Worm (Caenorhabditis elegans) whole organism, L4 larva: ENCODE results near the gene pes-4.
"Not testable (repeated sequence)": the region's sequence is repeated elsewhere in the genome, so short reads cannot be mapped to it uniquely, and the experiment has no call there.

ENCODE experiments used
- ceh-62 ChIP-seq: sonication (generic microtip); optimal IDR thresholded peaks from 2 replicates; lab custom pipeline; 2017; ENCODE audit warnings: missing biosample characterization, missing genetic modification characterization
- rbr-2 ChIP-seq: sonication (generic microtip); optimal IDR thresholded peaks from 2 replicates; lab custom pipeline; 2016; ENCODE audit warnings: missing genotype, missing genetic modification characterization, missing compliant biosample characterization

DNA sequence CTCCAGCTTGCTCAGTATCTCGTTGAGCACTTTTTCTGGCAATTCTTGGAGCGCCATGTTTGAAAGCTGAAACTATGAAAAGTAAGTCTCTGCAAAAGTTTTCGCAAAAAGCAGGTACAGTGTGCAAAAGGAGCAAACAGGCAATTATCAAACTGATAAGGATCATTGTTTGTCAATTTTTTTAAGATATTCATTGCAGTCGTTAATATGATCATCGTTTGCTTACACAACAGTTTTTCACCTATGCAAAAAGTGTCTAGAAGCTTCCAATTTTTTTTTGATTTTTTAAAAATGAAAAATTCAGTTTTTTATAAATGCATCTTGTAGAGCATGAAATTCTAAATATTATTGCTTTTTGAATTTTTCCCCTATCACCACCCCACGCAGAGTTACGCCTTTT is 28.3 kb upstream of the pes-4 start, which contains the start of gene fbxa-78:
- not testable (repeated sequence) for TF ChIP-seq ceh-62; rbr-2 (tag; lab: Kevin White, UChicago)
